Worm (Caenorhabditis elegans) whole organism, L4 larva: ENCODE measurements around the gene clec-227.

ENCODE experiments used
- F10B5.3 ChIP-seq: sonication (generic microtip); optimal IDR thresholded peaks from 2 replicates; lab custom pipeline; 2016; ENCODE audit warnings: mild to moderate bottlenecking, missing genetic modification characterization, missing compliant biosample characterization
- F49E8.2 ChIP-seq: sonication (generic microtip); optimal IDR thresholded peaks from 2 replicates; lab custom pipeline; 2016; ENCODE audit warnings: missing compliant biosample characterization, mild to moderate bottlenecking, missing genetic modification characterization, borderline replicate concordance
- T26A8.4 ChIP-seq: fragments of 200-800 bp; sonication (Bioruptor generic); IDR thresholded peaks from 2 replicates; pipeline ENCODE4 v1.3.6; 2022; ENCODE audit warnings: missing genetic modification characterization, missing compliant biosample characterization
- Y5F2A.4 ChIP-seq: fragments of 200-800 bp; sonication (Bioruptor generic); optimal IDR thresholded peaks from 2 replicates; lab custom pipeline; 2018; ENCODE audit warnings: mild to moderate bottlenecking, missing genetic modification characterization, missing compliant biosample characterization
- Y75B8A.6 ChIP-seq: fragments of 200-800 bp; sonication (Bioruptor generic); IDR thresholded peaks from 2 replicates; pipeline ENCODE4 v1.3.6; 2022; ENCODE audit warnings: missing genetic modification reagents, missing genetic modification characterization, missing compliant biosample characterization
- ZK337.2 ChIP-seq: fragments of 200-800 bp; sonication (Bioruptor generic); IDR thresholded peaks from 2 replicates; pipeline ENCODE4 v1.3.6; 2022; ENCODE audit warnings: missing genetic modification reagents, missing genetic modification characterization, missing compliant biosample characterization
- aly-2 ChIP-seq: sonication (generic microtip); optimal IDR thresholded peaks from 2 replicates; lab custom pipeline; 2018; ENCODE audit warnings: missing biosample characterization, missing genetic modification characterization
- ama-1 ChIP-seq: fragments of 150-350 bp; optimal IDR thresholded peaks from 2 replicates; lab custom pipeline; 2014; ENCODE audit warnings: inconsistent platforms, mixed read lengths
- attf-4 ChIP-seq: sonication (generic microtip); optimal IDR thresholded peaks from 3 replicates; lab custom pipeline; 2017; ENCODE audit warnings: missing biosample characterization, missing genetic modification characterization
- ceh-20 ChIP-seq: fragments of 200-800 bp; sonication (Bioruptor generic); IDR thresholded peaks from 2 replicates; pipeline ENCODE4 v1.3.6; 2022; ENCODE audit warnings: missing genetic modification reagents, missing genetic modification characterization, missing compliant biosample characterization
- ceh-32 ChIP-seq: sonication (generic microtip); optimal IDR thresholded peaks from 2 replicates; lab custom pipeline; 2016; ENCODE audit warnings: mild to moderate bottlenecking, missing genetic modification characterization, missing compliant biosample characterization; ENCODE audit not compliant: poor library complexity
- cey-2 ChIP-seq: sonication (generic microtip); optimal IDR thresholded peaks from 3 replicates; lab custom pipeline; 2017; ENCODE audit warnings: missing genetic modification characterization, mild to moderate bottlenecking, missing compliant biosample characterization, antibody characterized with exemption, borderline replicate concordance; ENCODE audit not compliant: insufficient read depth
- ctbp-1 ChIP-seq: fragments of 200-800 bp; sonication (Bioruptor generic); IDR thresholded peaks from 2 replicates; pipeline ENCODE4 v1.3.6; 2022; ENCODE audit warnings: missing genetic modification reagents, missing genetic modification characterization, missing compliant biosample characterization
- daf-16 ChIP-seq, 3 experiments: sonication (generic microtip); optimal IDR thresholded peaks; 2 replicates each; lab custom pipeline; 2016 to 2017; ENCODE audit warnings: missing genetic modification characterization in 3 of 3, missing genetic modification reagents in 3 of 3, mild to moderate bottlenecking in 2 of 3, missing compliant biosample characterization in 2 of 3, missing biosample characterization in 1 of 3, moderate library complexity in 1 of 3
- daf-19 ChIP-seq: fragments of 200-800 bp; sonication (Bioruptor generic); conservative IDR thresholded peaks from 2 replicates; pipeline ENCODE4 v1.3.6; 2022; ENCODE audit warnings: missing genetic modification characterization, missing compliant biosample characterization
- daf-8 ChIP-seq: fragments of 200-800 bp; sonication (Bioruptor generic); IDR thresholded peaks from 2 replicates; pipeline ENCODE4 v1.3.6; 2022; ENCODE audit warnings: missing genetic modification characterization, missing compliant biosample characterization
- dmd-6 ChIP-seq: fragments of 200-800 bp; sonication (Bioruptor generic); IDR thresholded peaks from 2 replicates; pipeline ENCODE4 v1.3.6; 2022; ENCODE audit warnings: missing genetic modification reagents, missing genetic modification characterization, missing compliant biosample characterization
- dmd-8 ChIP-seq: fragments of 200-800 bp; sonication (Bioruptor generic); IDR thresholded peaks from 2 replicates; pipeline ENCODE4 v1.3.6; 2022; ENCODE audit warnings: missing genetic modification characterization, missing compliant biosample characterization
- dpl-1 ChIP-seq: fragments of 150-350 bp; optimal IDR thresholded peaks from 2 replicates; lab custom pipeline; 2014; ENCODE audit warnings: missing biosample characterization, missing genetic modification reagents, missing genetic modification characterization
- duxl-1 ChIP-seq: sonication (generic microtip); optimal IDR thresholded peaks from 2 replicates; lab custom pipeline; 2016; ENCODE audit warnings: mild to moderate bottlenecking, missing genetic modification characterization, moderate library complexity, missing compliant biosample characterization; ENCODE audit not compliant: poor library complexity
- dve-1 ChIP-seq: sonication (generic microtip); optimal IDR thresholded peaks from 2 replicates; lab custom pipeline; 2017; ENCODE audit warnings: antibody characterized with exemption, mild to moderate bottlenecking, missing genetic modification characterization, missing compliant biosample characterization; ENCODE audit not compliant: insufficient read depth
- egl-27 ChIP-seq: sonication (generic microtip); optimal IDR thresholded peaks from 3 replicates; lab custom pipeline; 2017; ENCODE audit warnings: missing biosample characterization, missing genetic modification reagents, missing genetic modification characterization
- fkh-10 ChIP-seq: fragments of 150-350 bp; optimal IDR thresholded peaks from 2 replicates; lab custom pipeline; 2014; ENCODE audit warnings: missing biosample characterization, missing genetic modification reagents, missing genetic modification characterization
- hlh-11 ChIP-seq: fragments of 200-800 bp; sonication (Bioruptor generic); optimal IDR thresholded peaks from 2 replicates; lab custom pipeline; 2018; ENCODE audit warnings: mild to moderate bottlenecking, missing genetic modification characterization, missing compliant biosample characterization
- lin-1 ChIP-seq: fragments of 200-800 bp; sonication (Bioruptor generic); IDR thresholded peaks from 2 replicates; pipeline ENCODE4 v1.3.6; 2022; ENCODE audit warnings: missing genetic modification reagents, missing genetic modification characterization, missing compliant biosample characterization
- lsy-2 ChIP-seq, 2 experiments: fragments of 150-350 bp in 1 of 2; sonication (generic microtip) in 1 of 2; optimal IDR thresholded peaks; 2 replicates each; lab custom pipeline; 2014 to 2017; ENCODE audit warnings: missing biosample characterization in 2 of 2, missing genetic modification characterization in 2 of 2
- mep-1 ChIP-seq: fragments of 150-350 bp; sonication (generic microtip); optimal IDR thresholded peaks from 3 replicates; lab custom pipeline; 2014; ENCODE audit warnings: missing biosample characterization, missing genetic modification characterization
- mxl-3 ChIP-seq: fragments of 200-800 bp; sonication (Bioruptor generic); optimal IDR thresholded peaks from 2 replicates; lab custom pipeline; 2018; ENCODE audit warnings: mild to moderate bottlenecking, missing genetic modification characterization, missing compliant biosample characterization
- nhr-10 ChIP-seq: fragments of 150-350 bp; optimal IDR thresholded peaks from 2 replicates; lab custom pipeline; 2014; ENCODE audit warnings: missing biosample characterization, missing genetic modification characterization
- nhr-28 ChIP-seq: fragments of 150-350 bp; optimal IDR thresholded peaks from 2 replicates; lab custom pipeline; 2014; ENCODE audit warnings: missing biosample characterization, missing genetic modification characterization
- nhr-41 ChIP-seq: fragments of 200-800 bp; sonication (Bioruptor generic); IDR thresholded peaks from 2 replicates; pipeline ENCODE4 v1.3.6; 2022; ENCODE audit warnings: missing genetic modification reagents, missing genetic modification characterization, missing compliant biosample characterization
- pqm-1 ChIP-seq: sonication (generic microtip); optimal IDR thresholded peaks from 2 replicates; lab custom pipeline; 2017; ENCODE audit warnings: missing biosample characterization, missing genetic modification characterization
- sdz-12 ChIP-seq: fragments of 200-800 bp; sonication (Bioruptor generic); optimal IDR thresholded peaks from 2 replicates; lab custom pipeline; 2018; ENCODE audit warnings: mild to moderate bottlenecking, missing genetic modification characterization, missing compliant biosample characterization
- spr-3 ChIP-seq: fragments of 200-800 bp; sonication (Bioruptor generic); optimal IDR thresholded peaks from 2 replicates; lab custom pipeline; 2018; ENCODE audit warnings: mild to moderate bottlenecking, missing genetic modification characterization, missing compliant biosample characterization
- tra-1 ChIP-seq: fragments of 200-800 bp; sonication (Bioruptor generic); IDR thresholded peaks from 2 replicates; pipeline ENCODE4 v1.3.6; 2022; ENCODE audit warnings: missing genetic modification reagents, missing genetic modification characterization, missing compliant biosample characterization
- unc-130 ChIP-seq: sonication (generic microtip); optimal IDR thresholded peaks from 2 replicates; lab custom pipeline; 2016; ENCODE audit warnings: missing genetic modification reagents, missing genetic modification characterization, missing compliant biosample characterization
- unc-62 ChIP-seq, 3 experiments: fragments of 150-350 bp in 1 of 3; sonication (generic microtip); optimal IDR thresholded peaks in 2 of 3; peaks in 1 of 3; 1 replicate in 1 of 3; 2 replicates in 2 of 3; lab custom pipeline; 2014 to 2017; ENCODE audit warnings: missing biosample characterization in 3 of 3, missing genetic modification characterization in 3 of 3, missing genetic modification reagents in 3 of 3, missing genotype in 1 of 3
- ztf-7 ChIP-seq: fragments of 150-350 bp; optimal IDR thresholded peaks from 2 replicates; lab custom pipeline; 2014; ENCODE audit warnings: missing biosample characterization, missing genetic modification characterization

The clec-227 gene

DNA sequence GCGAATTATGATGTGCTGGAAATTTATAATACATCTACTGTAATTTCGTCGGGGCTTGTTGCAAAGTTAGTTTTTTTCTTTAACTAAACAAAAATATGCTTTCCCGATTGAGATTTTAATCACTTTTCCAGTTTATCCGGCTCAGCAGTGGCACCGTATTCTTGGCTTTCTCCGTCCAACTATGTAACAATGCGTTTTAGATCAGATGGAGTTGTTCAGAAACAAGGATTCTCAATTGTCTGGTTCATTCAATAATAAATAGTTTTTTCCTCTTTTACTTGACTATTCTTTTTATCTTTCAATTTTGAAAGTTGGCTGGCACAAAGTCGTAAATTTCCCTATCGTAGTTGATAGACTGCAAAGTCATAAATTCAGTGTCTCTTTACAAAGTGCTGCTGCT lies 1.8 kb downstream of the clec-227 start, which contains the start of gene clec-56:
TSS of gene clec-56 (plus strand) at position 301 of the 400 bp plus-strand sequence.
- TF ChIP-seq Y5F2A.4 (GFP tag; lab: Kevin White, UChicago): no peak
- TF ChIP-seq ZK337.2 (GFP tag; lab: Robert Waterston, UW): no peak
- no peak for TF ChIP-seq lin-1 (GFP tag; lab: Robert Waterston, UW)
- no peak for TF ChIP-seq daf-8 (GFP tag; lab: Robert Waterston, UW)
- no peak for TF ChIP-seq nhr-10
- TF ChIP-seq sdz-12 (GFP tag; lab: Kevin White, UChicago): no peak
- TF ChIP-seq fkh-10 (GFP tag; lab: Kevin White, UChicago): no peak
- no peak for TF ChIP-seq T26A8.4 (GFP tag; lab: Robert Waterston, UW)
- TF ChIP-seq unc-62 (GFP tag; optimal IDR thresholded peaks at IDR 0.05 in 1 of 2; lab: Kevin White, UChicago): no peak
- no peak for TF ChIP-seq unc-62 (tag; optimal IDR thresholded peaks at IDR 0.05; lab: Kevin White, UChicago)
- TF ChIP-seq spr-3: no peak
- peak; percentile 36 for TF ChIP-seq nhr-28 (tag; lab: Kevin White, UChicago)
- peak; percentile 2 for TF ChIP-seq hlh-11 (tag; lab: Kevin White, UChicago)
- no peak for TF ChIP-seq ctbp-1 (GFP tag; lab: Robert Waterston, UW)
- TF ChIP-seq dmd-8 (GFP tag; lab: Robert Waterston, UW): no peak
- TF ChIP-seq attf-4 (tag; lab: Kevin White, UChicago): no peak
- peak; percentile 35 for TF ChIP-seq pqm-1
- TF ChIP-seq duxl-1 (tag; lab: Kevin White, UChicago): no peak
- no peak for TF ChIP-seq unc-130
- TF ChIP-seq ceh-20: 0 out of 2 replicates have a peak, but pooled peaks have one; percentile 18
- TF ChIP-seq aly-2 (tag; lab: Kevin White, UChicago): no peak
- no peak for TF ChIP-seq F10B5.3 (tag; lab: Kevin White, UChicago)

DNA sequence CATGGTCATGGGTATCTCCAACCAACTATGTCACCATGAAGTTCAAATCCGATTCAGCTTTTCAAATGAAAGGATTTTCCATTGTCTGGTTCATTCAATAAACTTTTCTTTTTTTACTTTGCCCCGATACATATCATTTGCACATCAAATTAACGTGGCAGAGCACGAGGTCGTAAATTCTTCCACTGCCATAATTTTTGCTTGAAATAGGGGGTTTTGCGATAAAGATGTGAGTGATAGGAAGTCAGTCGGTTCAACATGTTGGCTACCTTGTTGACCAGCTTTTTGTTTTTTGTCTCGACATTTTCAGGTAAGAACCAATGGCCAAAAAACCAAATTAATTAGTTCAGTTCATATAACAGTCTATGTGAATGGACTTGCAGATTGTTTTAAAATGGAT lies 4.4 kb downstream of the clec-227 start, which contains the start of gene clec-54:
TSS of gene clec-54 (plus strand) at position 224 of the 400 bp plus-strand sequence.
- no peak for TF ChIP-seq lsy-2 (tag; optimal IDR thresholded peaks at IDR 0.05; lab: Kevin White, UChicago)
- TF ChIP-seq mxl-3 (GFP tag; lab: Kevin White, UChicago): no peak
- no peak for TF ChIP-seq Y75B8A.6
- TF ChIP-seq dve-1 (tag; lab: Kevin White, UChicago): peak; percentile 12
- TF ChIP-seq unc-62 (GFP tag; optimal IDR thresholded peaks at IDR 0.05 in 1 of 2; lab: Kevin White, UChicago): peak in 1 of 2 experiments; percentile 43
- no peak for TF ChIP-seq unc-62 (tag; optimal IDR thresholded peaks at IDR 0.05; lab: Kevin White, UChicago)
- TF ChIP-seq hlh-11 (tag; lab: Kevin White, UChicago): peak; percentile 17
- 0 out of 2 replicates have a peak, but pooled peaks have one; percentile 27 for TF ChIP-seq tra-1 (GFP tag; lab: Robert Waterston, UW)
- TF ChIP-seq cey-2 (tag; lab: Kevin White, UChicago): no peak
- TF ChIP-seq egl-27: no peak
- TF ChIP-seq daf-8 (GFP tag; lab: Robert Waterston, UW): no peak
- no peak for TF ChIP-seq ztf-7 (tag; lab: Kevin White, UChicago)
- peak; percentile 49; the same call in 1 of the 2 replicates for TF ChIP-seq dmd-6
- no peak for TF ChIP-seq nhr-41 (GFP tag; lab: Robert Waterston, UW)
- TF ChIP-seq daf-16 (GFP tag; optimal IDR thresholded peaks at IDR 0.05; lab: Kevin White, UChicago): no peak
- TF ChIP-seq daf-16 (tag; optimal IDR thresholded peaks at IDR 0.05; lab: Kevin White, UChicago): peak; percentile 37
- TF ChIP-seq F49E8.2 (tag; lab: Kevin White, UChicago): no peak
- no peak for TF ChIP-seq daf-19
- TF ChIP-seq ceh-32 (tag; lab: Kevin White, UChicago): no peak
- no peak for TF ChIP-seq mep-1 (tag; lab: Kevin White, UChicago)
- no peak for TF ChIP-seq ama-1 (lab: Kevin White, UChicago)
- peak; percentile 18 for TF ChIP-seq nhr-28 (tag; lab: Kevin White, UChicago)
- no peak for TF ChIP-seq dpl-1 (GFP tag; lab: Kevin White, UChicago)
